Fruit fly (Drosophila melanogaster): Measurements from ENCODE around the gene tey.

Gene tey

DNA sequence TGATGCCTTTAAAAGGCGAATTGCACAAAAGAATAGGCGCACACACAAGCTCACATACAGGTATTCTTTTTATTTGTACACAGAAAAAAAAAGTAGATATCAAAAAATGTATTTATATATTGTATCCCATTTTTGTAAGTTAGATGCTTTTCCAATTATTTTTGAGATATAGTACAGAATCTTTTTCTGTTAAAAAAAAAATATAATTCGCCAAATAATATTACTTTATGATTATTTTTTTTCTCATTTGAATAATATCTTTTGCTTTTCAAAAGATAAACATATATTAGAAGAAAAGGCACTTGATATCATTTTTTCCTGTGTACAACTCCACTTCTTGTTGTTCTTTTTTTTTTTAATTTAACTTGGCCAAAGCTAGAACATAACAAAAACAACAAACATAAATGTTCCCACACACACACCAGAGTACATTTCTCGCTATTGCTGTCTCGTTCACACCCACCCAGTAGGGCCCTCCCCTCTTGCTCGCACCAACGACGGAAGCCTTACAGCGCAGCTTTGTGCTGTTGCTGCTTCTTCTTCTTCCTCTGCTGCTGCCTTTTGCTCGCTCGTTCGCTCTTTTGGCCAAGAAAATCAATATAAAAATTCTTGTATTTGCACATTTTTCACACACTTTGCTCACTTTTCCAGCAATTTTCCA, 29.0 kb downstream of the tey start (continued):
- peak; percentile 40; the same call in 1 of the 2 replicates for TF ChIP-seq CG4404 (GFP tag; IDR thresholded peaks at IDR 0.05)
- no peak for TF ChIP-seq Stat92E (GFP tag; optimal IDR thresholded peaks at IDR 0.05)
- TF ChIP-seq CkIIα-i1 (GFP tag; IDR thresholded peaks at IDR 0.05) = no peak
- no peak for TF ChIP-seq CG17568 (GFP tag; optimal IDR thresholded peaks at IDR 0.05)
- no peak for TF ChIP-seq Vsx1 (GFP tag; optimal IDR thresholded peaks at IDR 0.05)
- no peak for TF ChIP-seq Pdp1 (GFP tag; optimal IDR thresholded peaks at IDR 0.05)
- TF ChIP-seq Hr51 (GFP tag; optimal IDR thresholded peaks at IDR 0.05) = peak in 1 of 2 experiments; percentile 77
- TF ChIP-seq schlank (tag; optimal IDR thresholded peaks at IDR 0.05) = no peak
- TF ChIP-seq CG7556 (GFP tag; optimal IDR thresholded peaks at IDR 0.05) = peak; percentile 84
- TF ChIP-seq Xrp1 (GFP tag; IDR thresholded peaks at IDR 0.05) = peak; percentile 83
- TF ChIP-seq CG6765 (GFP tag; optimal IDR thresholded peaks at IDR 0.05) = peak; percentile 57
- no peak for TF ChIP-seq CG33213 (GFP tag; optimal IDR thresholded peaks at IDR 0.05)
- TF ChIP-seq her (GFP tag; optimal IDR thresholded peaks at IDR 0.05) = no peak
- TF ChIP-seq bab2 (GFP tag; optimal IDR thresholded peaks at IDR 0.05) = no peak
- no peak for TF ChIP-seq CG1529 (GFP tag; optimal IDR thresholded peaks at IDR 0.05)
- TF ChIP-seq CG12942 (GFP tag; optimal IDR thresholded peaks at IDR 0.05) = peak; percentile 1
- TF ChIP-seq CG2199 (GFP tag; IDR thresholded peaks at IDR 0.05) = no peak
- TF ChIP-seq CG10147 (GFP tag; optimal IDR thresholded peaks at IDR 0.05) = peak; percentile 83
- TF ChIP-seq Rfx (GFP tag; IDR thresholded peaks at IDR 0.05) = peak; percentile 78
- TF ChIP-seq lmd (GFP tag; IDR thresholded peaks at IDR 0.05) = peak; percentile 81; the same call in 1 of the 2 replicates
- TF ChIP-seq CG6813 (GFP tag; optimal IDR thresholded peaks at IDR 0.05) = peak; percentile 67
- peak; percentile 48 for TF ChIP-seq CG10543 (GFP tag; optimal IDR thresholded peaks at IDR 0.05)
- no peak for TF ChIP-seq Dip2 (GFP tag; IDR thresholded peaks at IDR 0.05)
- TF ChIP-seq fru (optimal IDR thresholded peaks at IDR 0.05) = no peak
- no peak for TF ChIP-seq Jarid2 (GFP tag; optimal IDR thresholded peaks at IDR 0.05)
- peak; percentile 29 for TF ChIP-seq CG5245 (GFP tag; optimal IDR thresholded peaks at IDR 0.05)
- no peak for TF ChIP-seq MESR4 (GFP tag; optimal IDR thresholded peaks at IDR 0.05)
- no peak for TF ChIP-seq pfk (GFP tag; optimal IDR thresholded peaks at IDR 0.05)
- TF ChIP-seq chinmo (GFP tag; IDR thresholded peaks at IDR 0.05; ENCODE audit: partially characterized antibody) = peak; percentile 74; the same call in 1 of the 4 replicates
- TF ChIP-seq zfh2 (GFP tag; optimal IDR thresholded peaks at IDR 0.05) = no peak
- TF ChIP-seq CG9797 (GFP tag; optimal IDR thresholded peaks at IDR 0.05) = no peak
- TF ChIP-seq CG4730 (GFP tag; IDR thresholded peaks at IDR 0.05) = peak; percentile 74
- TF ChIP-seq CG11456 (GFP tag; IDR thresholded peaks at IDR 0.05) = no peak
- peak; percentile 48 for TF ChIP-seq Chrac-16 (GFP tag; optimal IDR thresholded peaks at IDR 0.05)
- no peak for TF ChIP-seq zf30C (GFP tag; optimal IDR thresholded peaks at IDR 0.05)
- TF ChIP-seq sna (GFP tag; IDR thresholded peaks at IDR 0.05; ENCODE audit: partially characterized antibody) = no peak
- TF ChIP-seq CG8924 (tag; optimal IDR thresholded peaks at IDR 0.05) = peak; percentile 60
- TF ChIP-seq CG1792 (GFP tag; optimal IDR thresholded peaks at IDR 0.05) = no peak
- TF ChIP-seq CG31388 (GFP tag; optimal IDR thresholded peaks at IDR 0.05) = no peak
- peak; percentile 63 for TF ChIP-seq crol (GFP tag; IDR thresholded peaks at IDR 0.05)
- TF ChIP-seq CG3281 (GFP tag; optimal IDR thresholded peaks at IDR 0.05) = peak; percentile 77
- no peak for TF ChIP-seq bigmax (GFP tag; optimal IDR thresholded peaks at IDR 0.05)
- TF ChIP-seq wdn (GFP tag; IDR thresholded peaks at IDR 0.05) = peak; percentile 29; the same call in 1 of the 2 replicates
- no peak for TF ChIP-seq nau (GFP tag; optimal IDR thresholded peaks at IDR 0.05)
- no peak for TF ChIP-seq da (GFP tag; optimal IDR thresholded peaks at IDR 0.05)
- TF ChIP-seq caup (GFP tag; optimal IDR thresholded peaks at IDR 0.05; ENCODE audit: severe bottlenecking) = peak; percentile 36
- no peak for TF ChIP-seq Bgb (GFP tag; IDR thresholded peaks at IDR 0.05; ENCODE audit: partially characterized antibody)
- no peak for TF ChIP-seq Lhr (GFP tag; optimal IDR thresholded peaks at IDR 0.05)
- no peak for TF ChIP-seq usp (GFP tag; optimal IDR thresholded peaks at IDR 0.05)
